Fruit fly (Drosophila melanogaster) whole organism, embryonic: Measurements from ENCODE around the gene CG33490.
A peak's percentile ranks its signal among the peaks of the same experiment; 100 is the strongest.

Source experiments
- CG1024 ChIP-seq: fragments of 200-800 bp; sonication (Bioruptor generic); IDR thresholded peaks from 2 replicates; pipeline ENCODE4 v1.3.6; 2022; ENCODE audit warnings: missing biosample characterization, missing genetic modification characterization
- CG11247 ChIP-seq: fragments of 200-800 bp; sonication (Bioruptor generic); IDR thresholded peaks from 2 replicates; pipeline ENCODE4 v1.3.6; 2022; ENCODE audit warnings: missing biosample characterization, missing genetic modification characterization
- CG12071 ChIP-seq: fragments of 200-800 bp; sonication (Bioruptor generic); optimal IDR thresholded peaks from 3 replicates; lab custom pipeline; 2018; ENCODE audit warnings: missing biosample characterization, mild to moderate bottlenecking, missing genetic modification characterization
- CG13775 ChIP-seq: fragments of 200-800 bp; sonication (Bioruptor generic); optimal IDR thresholded peaks from 3 replicates; lab custom pipeline; 2017; ENCODE audit warnings: missing biosample characterization, mild to moderate bottlenecking, missing genetic modification characterization
- CG14667 ChIP-seq: fragments of 200-800 bp; sonication (Bioruptor generic); IDR thresholded peaks from 2 replicates; pipeline ENCODE4 v1.3.6; 2022; ENCODE audit warnings: missing biosample characterization, missing genetic modification characterization
- CG17328 ChIP-seq: fragments of 200-800 bp; sonication (Bioruptor generic); IDR thresholded peaks from 2 replicates; pipeline ENCODE4 v1.3.6; 2022; ENCODE audit warnings: missing biosample characterization, missing genetic modification characterization
- CG18011 ChIP-seq: fragments of 200-800 bp; sonication (Bioruptor generic); optimal IDR thresholded peaks from 2 replicates; lab custom pipeline; 2017; ENCODE audit warnings: missing biosample characterization, missing genetic modification characterization, mild to moderate bottlenecking, moderate library complexity, missing genotype
- CG2199 ChIP-seq: fragments of 200-800 bp; sonication (Bioruptor generic); IDR thresholded peaks from 3 replicates; pipeline ENCODE4 v1.3.6; 2022; ENCODE audit warnings: missing biosample characterization, missing genetic modification characterization
- CG2889 ChIP-seq: fragments of 200-800 bp; sonication (Bioruptor generic); IDR thresholded peaks from 3 replicates; pipeline ENCODE4 v1.3.6; 2022; ENCODE audit warnings: missing biosample characterization, missing genetic modification characterization
- CG30020 ChIP-seq: fragments of 200-800 bp; optimal IDR thresholded peaks from 2 replicates; lab custom pipeline; 2019; ENCODE audit warnings: missing biosample characterization, mild to moderate bottlenecking, missing genetic modification characterization, moderate library complexity
- CG31365 ChIP-seq: fragments of 200-800 bp; sonication (Bioruptor generic); optimal IDR thresholded peaks from 2 replicates; lab custom pipeline; 2018; ENCODE audit warnings: missing biosample characterization, mild to moderate bottlenecking, missing genetic modification characterization
- CG31441 ChIP-seq: fragments of 200-800 bp; sonication (Bioruptor generic); IDR thresholded peaks from 2 replicates; pipeline ENCODE4 v1.3.6; 2022; ENCODE audit warnings: missing biosample characterization, missing genetic modification characterization
- CG33557 ChIP-seq: fragments of 200-800 bp; sonication (Bioruptor generic); optimal IDR thresholded peaks from 2 replicates; lab custom pipeline; 2019; ENCODE audit warnings: missing biosample characterization, mild to moderate bottlenecking, missing genetic modification characterization, moderate library complexity
- CG34422 ChIP-seq: fragments of 200-800 bp; sonication (Bioruptor generic); IDR thresholded peaks from 3 replicates; pipeline ENCODE4 v1.3.6; 2022; ENCODE audit warnings: missing biosample characterization, missing genetic modification characterization
- CG4360 ChIP-seq: fragments of 200-800 bp; sonication (Bioruptor generic); IDR thresholded peaks from 2 replicates; pipeline ENCODE4 v1.3.6; 2022; ENCODE audit warnings: missing biosample characterization, missing genetic modification characterization
- CG4424 ChIP-seq: fragments of 200-800 bp; sonication (Bioruptor generic); optimal IDR thresholded peaks from 3 replicates; lab custom pipeline; 2016; ENCODE audit warnings: missing biosample characterization, missing genetic modification characterization
- CG8359 ChIP-seq: fragments of 200-800 bp; sonication (Bioruptor generic); optimal IDR thresholded peaks from 2 replicates; lab custom pipeline; 2017; ENCODE audit warnings: missing biosample characterization, mild to moderate bottlenecking, missing genetic modification characterization, borderline replicate concordance
- Deaf1 ChIP-seq: fragments of 200-800 bp; optimal IDR thresholded peaks from 3 replicates; lab custom pipeline; 2019; ENCODE audit warnings: missing biosample characterization, mild to moderate bottlenecking, missing genetic modification characterization, moderate library complexity
- Elba2 ChIP-seq: fragments of 200-800 bp; sonication (Bioruptor generic); optimal IDR thresholded peaks from 3 replicates; lab custom pipeline; 2016; ENCODE audit warnings: missing biosample characterization, missing genetic modification characterization
- Fer3 ChIP-seq: fragments of 200-800 bp; sonication (Bioruptor generic); optimal IDR thresholded peaks from 2 replicates; lab custom pipeline; 2018; ENCODE audit warnings: missing biosample characterization, mild to moderate bottlenecking, missing genetic modification characterization, moderate library complexity
- GATAe ChIP-seq: fragments of 200-800 bp; sonication (Bioruptor generic); conservative IDR thresholded peaks from 2 replicates; pipeline ENCODE4 v1.3.6; 2022; ENCODE audit warnings: missing biosample characterization, missing genetic modification characterization
- HHEX ChIP-seq: fragments of 200-800 bp; sonication (Bioruptor generic); optimal IDR thresholded peaks from 3 replicates; lab custom pipeline; 2017; ENCODE audit warnings: missing biosample characterization, mild to moderate bottlenecking, missing genetic modification characterization, missing genetic modification reagents
- Kr ChIP-seq: fragments of 200-800 bp; sonication (Bioruptor generic); optimal IDR thresholded peaks from 2 replicates; lab custom pipeline; 2017; ENCODE audit warnings: missing biosample characterization, mild to moderate bottlenecking, missing genetic modification characterization
- Mad ChIP-seq: fragments of 200-800 bp; sonication (Bioruptor generic); optimal IDR thresholded peaks from 2 replicates; lab custom pipeline; 2016; ENCODE audit warnings: missing biosample characterization, missing genetic modification characterization
- Oaz ChIP-seq: fragments of 200-800 bp; sonication (Bioruptor generic); IDR thresholded peaks from 2 replicates; pipeline ENCODE4 v1.3.6; 2022; ENCODE audit warnings: missing biosample characterization, missing genetic modification characterization
- Rfx ChIP-seq: fragments of 200-800 bp; sonication (Bioruptor generic); IDR thresholded peaks from 2 replicates; pipeline ENCODE4 v1.3.6; 2022; ENCODE audit warnings: missing biosample characterization, missing genetic modification characterization
- Sin3A ChIP-seq: fragments of >200 bp; optimal IDR thresholded peaks from 2 replicates; lab custom pipeline; 2018
- Sox102F ChIP-seq: fragments of 200-800 bp; sonication (Bioruptor generic); optimal IDR thresholded peaks from 2 replicates; lab custom pipeline; 2018; ENCODE audit warnings: missing biosample characterization, mild to moderate bottlenecking, missing genetic modification characterization, moderate library complexity
- al ChIP-seq: fragments of 200-800 bp; sonication (Bioruptor generic); IDR thresholded peaks from 2 replicates; pipeline ENCODE4 v1.3.6; 2022; ENCODE audit warnings: missing biosample characterization, missing genetic modification characterization
- amos ChIP-seq: fragments of 200-800 bp; sonication (Bioruptor generic); IDR thresholded peaks from 2 replicates; pipeline ENCODE4 v1.3.6; 2022; ENCODE audit warnings: missing biosample characterization, missing genetic modification characterization; ENCODE audit not compliant: partially characterized antibody
- ara ChIP-seq: fragments of 200-800 bp; sonication (Bioruptor generic); IDR thresholded peaks from 2 replicates; pipeline ENCODE4 v1.3.6; 2022; ENCODE audit warnings: missing biosample characterization, missing genetic modification characterization
- bigmax ChIP-seq: fragments of 200-800 bp; sonication (Bioruptor generic); optimal IDR thresholded peaks from 2 replicates; lab custom pipeline; 2018; ENCODE audit warnings: missing biosample characterization, mild to moderate bottlenecking, missing genetic modification characterization
- ci ChIP-seq: fragments of 200-800 bp; sonication (Bioruptor generic); IDR thresholded peaks from 3 replicates; pipeline ENCODE4 v1.3.6; 2022; ENCODE audit warnings: missing biosample characterization, missing genetic modification characterization
- dmrt11E ChIP-seq: fragments of 200-800 bp; sonication (Bioruptor generic); optimal IDR thresholded peaks from 3 replicates; lab custom pipeline; 2018; ENCODE audit warnings: missing biosample characterization, mild to moderate bottlenecking, missing genetic modification characterization, moderate library complexity
- gro ChIP-seq: fragments of 200-800 bp; sonication (Bioruptor generic); optimal IDR thresholded peaks from 2 replicates; lab custom pipeline; 2016; ENCODE audit warnings: missing biosample characterization, missing genetic modification characterization
- inv ChIP-seq: fragments of 200-800 bp; sonication (Bioruptor generic); IDR thresholded peaks from 2 replicates; pipeline ENCODE4 v1.3.6; 2022; ENCODE audit warnings: missing biosample characterization, missing genetic modification characterization; ENCODE audit not compliant: partially characterized antibody
- kah ChIP-seq: fragments of 200-800 bp; sonication (Bioruptor generic); optimal IDR thresholded peaks from 2 replicates; lab custom pipeline; 2018; ENCODE audit warnings: missing biosample characterization, mild to moderate bottlenecking, missing genetic modification characterization
- lab ChIP-seq: fragments of 200-800 bp; sonication (Bioruptor generic); optimal IDR thresholded peaks from 3 replicates; lab custom pipeline; 2017; ENCODE audit warnings: missing biosample characterization, missing genetic modification characterization, mild to moderate bottlenecking, moderate library complexity, missing genetic modification reagents
- lbe ChIP-seq: fragments of 200-800 bp; sonication (Bioruptor generic); optimal IDR thresholded peaks from 2 replicates; lab custom pipeline; 2016; ENCODE audit warnings: missing biosample characterization, mild to moderate bottlenecking, missing genetic modification characterization
- maf-S ChIP-seq: fragments of 200-800 bp; sonication (Bioruptor generic); optimal IDR thresholded peaks from 2 replicates; lab custom pipeline; 2016; ENCODE audit warnings: missing biosample characterization, missing genetic modification characterization
- pita ChIP-seq: fragments of 200-800 bp; sonication (Bioruptor generic); optimal IDR thresholded peaks from 2 replicates; lab custom pipeline; 2017; ENCODE audit warnings: missing biosample characterization, mild to moderate bottlenecking, missing genetic modification characterization
- prd ChIP-seq, 3 experiments: fragments of >200 bp in 2 of 3; fragments of 200-800 bp in 1 of 3; sonication (Bioruptor generic) in 1 of 3; optimal IDR thresholded peaks in 2 of 3; IDR thresholded peaks in 1 of 3; 2 replicates in 2 of 3; 3 replicates in 1 of 3; pipeline versions ENCODE4 v1.3.6 to Lab custom; 2017 to 2022; ENCODE audit warnings: missing biosample characterization in 1 of 3, missing genetic modification characterization in 1 of 3
- psq ChIP-seq: fragments of 200-800 bp; sonication (Bioruptor generic); optimal IDR thresholded peaks from 2 replicates; lab custom pipeline; 2017; ENCODE audit warnings: missing biosample characterization, missing genetic modification characterization
- repo ChIP-seq: fragments of 200-800 bp; sonication (Bioruptor generic); optimal IDR thresholded peaks from 2 replicates; lab custom pipeline; 2016; ENCODE audit warnings: missing biosample characterization, missing genetic modification characterization
- row ChIP-seq: fragments of 200-800 bp; sonication (Bioruptor generic); IDR thresholded peaks from 3 replicates; pipeline ENCODE4 v1.3.6; 2022; ENCODE audit warnings: missing biosample characterization, missing genetic modification characterization
- slbo ChIP-seq: fragments of 200-800 bp; sonication (Bioruptor generic); IDR thresholded peaks from 2 replicates; pipeline ENCODE4 v1.3.6; 2022; ENCODE audit warnings: missing biosample characterization, missing genetic modification characterization
- sqz ChIP-seq: fragments of 200-800 bp; sonication (Bioruptor generic); optimal IDR thresholded peaks from 3 replicates; lab custom pipeline; 2018; ENCODE audit warnings: missing biosample characterization, mild to moderate bottlenecking, missing genetic modification characterization
- usp ChIP-seq: fragments of >200 bp; optimal IDR thresholded peaks from 2 replicates; lab custom pipeline; 2017; ENCODE audit warnings: missing biosample characterization, missing genetic modification characterization
- zf30C ChIP-seq: fragments of 200-800 bp; sonication (Bioruptor generic); optimal IDR thresholded peaks from 3 replicates; lab custom pipeline; 2018; ENCODE audit warnings: missing biosample characterization, mild to moderate bottlenecking, missing genetic modification characterization

The CG33490 gene

dm6 chr3L:11555662-11556460, 18.6 kb downstream of the CG33490 start (continued):
- peak; percentile 9 for TF ChIP-seq sqz
- TF ChIP-seq psq (GFP tag; lab: Kevin White, UChicago), result peak; percentile 43
- no peak for TF ChIP-seq CG8359 (GFP tag; lab: Kevin White, UChicago)
- TF ChIP-seq CG33557, result peak; percentile 69
- TF ChIP-seq usp (GFP tag; lab: Kevin White, UChicago), result no peak
- TF ChIP-seq dmrt11E, result peak; percentile 82
- TF ChIP-seq amos (GFP tag; lab: Robert Waterston, UW), result no peak; the same call in 1 of the 2 replicates
- peak; percentile 31 for TF ChIP-seq CG31365 (tag; lab: Kevin White, UChicago)
- no peak for TF ChIP-seq pita
- peak; percentile 39 for TF ChIP-seq maf-S (GFP tag; lab: Kevin White, UChicago)
- no peak for TF ChIP-seq al (GFP tag; lab: Robert Waterston, UW)
- TF ChIP-seq CG4360 (GFP tag; lab: Robert Waterston, UW), result peak; percentile 92
- peak; percentile 55; the same call in 1 of the 2 replicates for TF ChIP-seq CG14667 (GFP tag; lab: Robert Waterston, UW)
- TF ChIP-seq Kr (GFP tag; lab: Kevin White, UChicago), result no peak
- no peak for TF ChIP-seq Mad
- TF ChIP-seq ara (GFP tag; lab: Robert Waterston, UW), result no peak
- TF ChIP-seq Sin3A, result no peak
- no peak for TF ChIP-seq CG2199 (GFP tag; lab: Robert Waterston, UW)
- peak; percentile 91 for TF ChIP-seq Sox102F (GFP tag; lab: Kevin White, UChicago)
- no peak for TF ChIP-seq repo (GFP tag; lab: Kevin White, UChicago)
- TF ChIP-seq row, result peak; percentile 74
- TF ChIP-seq lab, result peak; percentile 72
- no peak for TF ChIP-seq CG34422 (GFP tag; lab: Robert Waterston, UW)
- TF ChIP-seq prd (optimal IDR thresholded peaks at IDR 0.05; lab: Kevin White, UChicago), result no peak
- peak; percentile 70; the same call in 2 of the 3 replicates for TF ChIP-seq prd (GFP tag; IDR thresholded peaks at IDR 0.05; lab: Robert Waterston, UW)
- TF ChIP-seq Fer3 (tag; lab: Kevin White, UChicago), result peak; percentile 80
- peak; percentile 66 for TF ChIP-seq Deaf1 (tag; lab: Kevin White, UChicago)
- peak; percentile 18 for TF ChIP-seq CG12071
- TF ChIP-seq CG2889 (GFP tag; lab: Robert Waterston, UW), result no peak
- TF ChIP-seq CG1024 (GFP tag; lab: Robert Waterston, UW), result peak; percentile 28; the same call in 1 of the 2 replicates
- TF ChIP-seq GATAe (GFP tag; lab: Robert Waterston, UW), result no peak
- peak; percentile 45 for TF ChIP-seq CG17328 (GFP tag; lab: Robert Waterston, UW)
- TF ChIP-seq gro (GFP tag; lab: Kevin White, UChicago), result peak; percentile 46
- TF ChIP-seq Oaz (GFP tag; lab: Robert Waterston, UW), result 0 out of 2 replicates have a peak, but pooled peaks have one; percentile 12
- no peak for TF ChIP-seq inv (GFP tag; lab: Robert Waterston, UW)
- peak; percentile 34 for TF ChIP-seq CG13775
- peak; percentile 72 for TF ChIP-seq slbo (GFP tag; lab: Robert Waterston, UW)
- peak; percentile 71 for TF ChIP-seq CG4424
- TF ChIP-seq kah (GFP tag; lab: Kevin White, UChicago), result no peak
- TF ChIP-seq ci (GFP tag; lab: Robert Waterston, UW), result peak; percentile 29; the same call in 2 of the 3 replicates
- TF ChIP-seq zf30C (GFP tag; lab: Kevin White, UChicago), result peak; percentile 65
- TF ChIP-seq bigmax (GFP tag; lab: Kevin White, UChicago), result no peak
- no peak for TF ChIP-seq CG18011 (GFP tag; lab: Kevin White, UChicago)
- peak; percentile 90 for TF ChIP-seq CG31441
- TF ChIP-seq lbe (GFP tag; lab: Kevin White, UChicago), result no peak
- TF ChIP-seq HHEX, result peak; percentile 64
- peak; percentile 35 for TF ChIP-seq CG30020 (tag; lab: Kevin White, UChicago)
- TF ChIP-seq CG11247 (GFP tag; lab: Robert Waterston, UW), result no peak
- peak; percentile 46; the same call in 1 of the 2 replicates for TF ChIP-seq Rfx (GFP tag; lab: Robert Waterston, UW)
- TF ChIP-seq Elba2 (GFP tag; lab: Kevin White, UChicago), result no peak
